Worm (Caenorhabditis elegans) whole organism, L1 larva: ENCODE results near the gene Y43F8B.22.
A peak's percentile ranks its signal among the peaks of the same experiment; 100 is the strongest.

Source experiments
- C04F5.9 ChIP-seq: sonication (generic microtip); optimal IDR thresholded peaks from 2 replicates; lab custom pipeline; 2016; ENCODE audit warnings: missing genetic modification characterization, missing compliant biosample characterization
- C16A3.4 ChIP-seq: fragments of 150-350 bp; optimal IDR thresholded peaks from 2 replicates; lab custom pipeline; 2014; ENCODE audit warnings: missing biosample characterization, missing genetic modification characterization
- C34B4.2 ChIP-seq: sonication (generic microtip); optimal IDR thresholded peaks from 2 replicates; lab custom pipeline; 2017; ENCODE audit warnings: mild to moderate bottlenecking, missing genetic modification characterization, missing compliant biosample characterization
- F16B12.6 ChIP-seq: fragments of 150-350 bp; optimal IDR thresholded peaks from 2 replicates; lab custom pipeline; 2014; ENCODE audit warnings: missing biosample characterization, missing genetic modification characterization
- Y116A8C.19 ChIP-seq: sonication (generic microtip); optimal IDR thresholded peaks from 2 replicates; lab custom pipeline; 2016; ENCODE audit warnings: missing compliant biosample characterization, missing genetic modification characterization, borderline replicate concordance
- aha-1 ChIP-seq: fragments of 150-350 bp; optimal IDR thresholded peaks from 2 replicates; lab custom pipeline; 2014; ENCODE audit warnings: missing biosample characterization, missing genetic modification characterization
- aly-2 ChIP-seq: fragments of 150-350 bp; optimal IDR thresholded peaks from 2 replicates; lab custom pipeline; 2014; ENCODE audit warnings: missing biosample characterization, missing genetic modification characterization
- blmp-1 ChIP-seq: fragments of 150-350 bp; optimal IDR thresholded peaks from 2 replicates; lab custom pipeline; 2014; ENCODE audit warnings: missing biosample characterization, missing genetic modification characterization
- ceh-63 ChIP-seq: fragments of 200-800 bp; sonication (Bioruptor generic); optimal IDR thresholded peaks from 2 replicates; lab custom pipeline; 2018; ENCODE audit warnings: mild to moderate bottlenecking, missing genetic modification characterization, missing compliant biosample characterization
- ceh-82 ChIP-seq, 3 experiments: fragments of 150-350 bp in 1 of 3; sonication (generic microtip) in 2 of 3; optimal IDR thresholded peaks; 2 replicates each; lab custom pipeline; 2014 to 2017; ENCODE audit warnings: missing biosample characterization in 3 of 3, missing genetic modification characterization in 3 of 3
- dpl-1 ChIP-seq, 3 experiments: fragments of 150-350 bp in 2 of 3; sonication (generic microtip) in 1 of 3; optimal IDR thresholded peaks; 2 replicates each; lab custom pipeline; 2014 to 2017; ENCODE audit warnings: missing biosample characterization in 3 of 3, missing genetic modification characterization in 3 of 3, missing genetic modification reagents in 3 of 3
- dsc-1 ChIP-seq: sonication (generic microtip); optimal IDR thresholded peaks from 2 replicates; lab custom pipeline; 2016; ENCODE audit warnings: mild to moderate bottlenecking, missing genetic modification characterization, missing compliant biosample characterization
- egl-13 ChIP-seq: sonication (generic microtip); optimal IDR thresholded peaks from 2 replicates; lab custom pipeline; 2016; ENCODE audit warnings: missing genotype, missing genetic modification reagents, missing genetic modification characterization, missing compliant biosample characterization
- elt-2 ChIP-seq: sonication (generic microtip); optimal IDR thresholded peaks from 2 replicates; lab custom pipeline; 2016; ENCODE audit warnings: missing genetic modification characterization, mild to moderate bottlenecking, inconsistent platforms, missing compliant biosample characterization, missing genetic modification reagents
- fkh-8 ChIP-seq: sonication (generic microtip); optimal IDR thresholded peaks from 2 replicates; lab custom pipeline; 2016; ENCODE audit warnings: mild to moderate bottlenecking, missing genetic modification characterization, missing compliant biosample characterization
- grh-1 ChIP-seq: fragments of 200-800 bp; sonication (Bioruptor generic); IDR thresholded peaks from 2 replicates; pipeline ENCODE4 v1.3.6; 2022; ENCODE audit warnings: missing genetic modification reagents, missing genetic modification characterization, missing compliant biosample characterization
- isw-1 ChIP-seq: fragments of 200-800 bp; sonication (Bioruptor generic); IDR thresholded peaks from 2 replicates; pipeline ENCODE4 v1.3.6; 2022; ENCODE audit warnings: missing genetic modification characterization, missing compliant biosample characterization
- jun-1 ChIP-seq: fragments of 150-350 bp; optimal IDR thresholded peaks from 2 replicates; lab custom pipeline; 2014; ENCODE audit warnings: missing biosample characterization, missing genetic modification reagents, missing genetic modification characterization
- lin-13 ChIP-seq: fragments of 150-350 bp; optimal IDR thresholded peaks from 2 replicates; lab custom pipeline; 2014; ENCODE audit warnings: missing biosample characterization, missing genetic modification reagents, missing genetic modification characterization
- lin-14 ChIP-seq: fragments of 200-800 bp; sonication (Bioruptor generic); optimal IDR thresholded peaks from 2 replicates; lab custom pipeline; 2018; ENCODE audit warnings: mild to moderate bottlenecking, missing genetic modification characterization, moderate library complexity, missing compliant biosample characterization
- lin-15B ChIP-seq: fragments of 150-350 bp; sonication (generic microtip); optimal IDR thresholded peaks from 3 replicates; lab custom pipeline; 2014; ENCODE audit warnings: missing biosample characterization, missing genetic modification characterization
- lin-35 ChIP-seq, 2 experiments: fragments of 150-350 bp; optimal IDR thresholded peaks; 2 replicates each; lab custom pipeline; 2014; ENCODE audit warnings: missing biosample characterization in 2 of 2, missing genetic modification characterization in 2 of 2, missing genetic modification reagents in 2 of 2
- lin-39 ChIP-seq: fragments of 150-350 bp; optimal IDR thresholded peaks from 2 replicates; lab custom pipeline; 2014; ENCODE audit warnings: missing biosample characterization, missing genetic modification reagents, missing genetic modification characterization
- lsy-2 ChIP-seq, 2 experiments: fragments of 150-350 bp; optimal IDR thresholded peaks; 2 replicates each; lab custom pipeline; 2014; ENCODE audit warnings: missing biosample characterization in 2 of 2, missing genetic modification characterization in 2 of 2
- mdl-1 ChIP-seq, 2 experiments: fragments of 150-350 bp; optimal IDR thresholded peaks; 2 replicates each; lab custom pipeline; 2014 to 2017; ENCODE audit warnings: missing biosample characterization in 2 of 2, missing genetic modification characterization in 2 of 2, inconsistent platforms in 1 of 2
- mep-1 ChIP-seq: fragments of 150-350 bp; optimal IDR thresholded peaks from 2 replicates; lab custom pipeline; 2014; ENCODE audit warnings: missing biosample characterization, missing genetic modification characterization
- nhr-237 ChIP-seq: fragments of 150-350 bp; optimal IDR thresholded peaks from 2 replicates; lab custom pipeline; 2014; ENCODE audit warnings: missing biosample characterization, missing genetic modification characterization
- nhr-28 ChIP-seq: fragments of 150-350 bp; optimal IDR thresholded peaks from 2 replicates; lab custom pipeline; 2014; ENCODE audit warnings: missing biosample characterization, missing genetic modification characterization
- nhr-47 ChIP-seq: sonication (generic microtip); optimal IDR thresholded peaks from 2 replicates; lab custom pipeline; 2016; ENCODE audit warnings: mild to moderate bottlenecking, missing genetic modification characterization, moderate library complexity, missing compliant biosample characterization
- nhr-77 ChIP-seq: fragments of 150-350 bp; optimal IDR thresholded peaks from 2 replicates; lab custom pipeline; 2014; ENCODE audit warnings: missing biosample characterization, missing genetic modification characterization
- pag-3 ChIP-seq: sonication (generic microtip); optimal IDR thresholded peaks from 2 replicates; lab custom pipeline; 2017; ENCODE audit warnings: missing genetic modification characterization, mild to moderate bottlenecking, missing compliant biosample characterization, antibody characterized with exemption, borderline replicate concordance; ENCODE audit not compliant: insufficient read depth
- pax-3 ChIP-seq: fragments of 200-800 bp; sonication (Bioruptor generic); optimal IDR thresholded peaks from 2 replicates; lab custom pipeline; 2018; ENCODE audit warnings: mild to moderate bottlenecking, missing genetic modification characterization, moderate library complexity, missing compliant biosample characterization
- pqm-1 ChIP-seq: sonication (generic microtip); optimal IDR thresholded peaks from 3 replicates; lab custom pipeline; 2017; ENCODE audit warnings: missing biosample characterization, missing genetic modification characterization
- rnt-1 ChIP-seq: sonication (generic microtip); optimal IDR thresholded peaks from 2 replicates; lab custom pipeline; 2016; ENCODE audit warnings: mild to moderate bottlenecking, missing genetic modification characterization, moderate library complexity, missing compliant biosample characterization
- snu-23 ChIP-seq: sonication (generic microtip); optimal IDR thresholded peaks from 2 replicates; lab custom pipeline; 2016; ENCODE audit warnings: missing genetic modification characterization, missing compliant biosample characterization
- sup-37 ChIP-seq: fragments of 200-800 bp; sonication (Bioruptor generic); optimal IDR thresholded peaks from 2 replicates; lab custom pipeline; 2018; ENCODE audit warnings: mild to moderate bottlenecking, missing genetic modification characterization, missing compliant biosample characterization
- swsn-7 ChIP-seq: sonication (generic microtip); optimal IDR thresholded peaks from 2 replicates; lab custom pipeline; 2016; ENCODE audit warnings: missing genetic modification characterization, missing compliant biosample characterization
- unc-130 ChIP-seq: fragments of 150-350 bp; optimal IDR thresholded peaks from 2 replicates; lab custom pipeline; 2017; ENCODE audit warnings: missing biosample characterization, missing genetic modification characterization, inconsistent platforms
- unc-30 ChIP-seq: sonication (generic microtip); optimal IDR thresholded peaks from 2 replicates; lab custom pipeline; 2017; ENCODE audit warnings: missing biosample characterization, missing genetic modification characterization
- unc-62 ChIP-seq: fragments of 150-350 bp; optimal IDR thresholded peaks from 2 replicates; lab custom pipeline; 2014; ENCODE audit warnings: missing biosample characterization, missing genetic modification reagents, missing genetic modification characterization
- zip-4 ChIP-seq: fragments of 200-800 bp; sonication (Bioruptor generic); optimal IDR thresholded peaks from 2 replicates; lab custom pipeline; 2018; ENCODE audit warnings: mild to moderate bottlenecking, missing genetic modification characterization, moderate library complexity, missing compliant biosample characterization

Gene Y43F8B.22

DNA sequence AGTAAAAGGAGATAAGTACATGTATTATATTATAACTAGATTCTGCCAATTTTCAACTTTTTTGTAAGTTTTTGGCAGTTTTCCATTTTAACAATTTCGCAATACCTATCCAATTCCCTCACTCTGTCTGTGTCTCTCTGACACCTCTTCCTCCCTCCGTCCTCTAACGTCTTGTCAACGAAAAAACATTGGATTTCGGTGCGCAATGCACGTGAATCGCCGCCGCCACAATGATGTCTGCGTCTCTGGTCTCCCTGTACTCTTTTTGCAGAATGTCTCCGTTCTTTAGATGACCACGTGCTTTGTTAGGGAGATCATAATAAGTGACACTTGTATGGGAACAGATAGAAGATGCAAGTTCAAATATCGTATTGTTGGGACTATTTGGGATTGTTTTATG is 46.5 kb downstream of the Y43F8B.22 start (continued):
- TF ChIP-seq dpl-1 (GFP tag; optimal IDR thresholded peaks at IDR 0.05; lab: Kevin White, UChicago) (peak; percentile 65 to 68 (median 67)), dsc-1 (tag; lab: Kevin White, UChicago) (peak; percentile 83), egl-13 (tag; lab: Kevin White, UChicago) (peak; percentile 65), aha-1 (peak; percentile 75), snu-23 (GFP tag; lab: Kevin White, UChicago) (peak; percentile 98), pag-3 (tag; lab: Kevin White, UChicago) (no peak), elt-2 (tag; lab: Kevin White, UChicago) (peak; percentile 52), F16B12.6 (tag; lab: Kevin White, UChicago) (no peak), nhr-77 (tag; lab: Kevin White, UChicago) (peak; percentile 92), unc-130 (tag; lab: Kevin White, UChicago) (peak; percentile 81), lin-13 (GFP tag; lab: Kevin White, UChicago) (peak; percentile 87), nhr-28 (no peak), jun-1 (peak; percentile 94), lin-15B (no peak), lsy-2 (tag; optimal IDR thresholded peaks at IDR 0.05; lab: Kevin White, UChicago) (peak; percentile 88 to 91), zip-4 (peak; percentile 99), nhr-47 (tag; lab: Kevin White, UChicago) (peak; percentile 96), ceh-82 (tag; optimal IDR thresholded peaks at IDR 0.05; lab: Kevin White, UChicago) (peak; percentile 72 to 89 (median 88)), grh-1 (GFP tag; lab: Robert Waterston, UW) (peak; percentile 90), C04F5.9 (tag; lab: Kevin White, UChicago) (peak; percentile 75), sup-37 (GFP tag; lab: Kevin White, UChicago) (peak; percentile 75), C16A3.4 (tag; lab: Kevin White, UChicago) (peak; percentile 93), pax-3 (tag; lab: Kevin White, UChicago) (peak; percentile 89), swsn-7 (tag; lab: Kevin White, UChicago) (peak; percentile 94), aly-2 (no peak), Y116A8C.19 (tag; lab: Kevin White, UChicago) (no peak), rnt-1 (tag; lab: Kevin White, UChicago) (peak; percentile 90), unc-30 (tag; lab: Kevin White, UChicago) (no peak), lin-35 (GFP tag; optimal IDR thresholded peaks at IDR 0.05; lab: Kevin White, UChicago) (peak; percentile 66 to 90), unc-62 (no peak), nhr-237 (tag; lab: Kevin White, UChicago) (peak; percentile 86), lin-39 (tag; lab: Kevin White, UChicago) (peak; percentile 43), isw-1 (peak; percentile 73), ceh-63 (no peak), blmp-1 (peak; percentile 94), C34B4.2 (tag; lab: Kevin White, UChicago) (no peak), mep-1 (tag; lab: Kevin White, UChicago) (peak; percentile 97), pqm-1 (tag; lab: Kevin White, UChicago) (no peak), mdl-1 (tag; optimal IDR thresholded peaks at IDR 0.05; lab: Kevin White, UChicago) (peak; percentile 95 to 100)

DNA sequence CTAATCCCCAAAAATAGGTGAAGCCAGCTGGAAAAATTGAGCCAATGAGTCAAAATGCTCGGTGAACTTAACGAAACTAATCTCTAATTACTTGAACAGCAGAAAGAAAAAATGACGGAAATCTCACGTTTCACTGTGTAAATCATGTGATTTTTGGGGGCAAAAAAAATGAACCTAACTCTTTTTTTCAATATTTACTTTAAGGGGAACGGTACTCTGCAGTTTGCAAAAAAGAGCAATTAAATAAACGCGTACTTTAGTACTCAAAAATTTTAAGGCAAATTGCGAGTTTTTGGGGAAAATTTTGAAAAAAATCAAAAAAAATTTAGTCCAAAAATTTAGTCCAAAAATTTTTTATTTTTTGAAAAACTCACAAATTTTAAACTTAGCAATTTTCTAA is 48.4 kb downstream of the Y43F8B.22 start:
- no peak for TF ChIP-seq pqm-1 (tag; lab: Kevin White, UChicago)
- TF ChIP-seq lin-14 (GFP tag; lab: Kevin White, UChicago) = peak; percentile 36
- TF ChIP-seq fkh-8 (tag; lab: Kevin White, UChicago) = peak; percentile 22
- TF ChIP-seq, all 84 proteins: peak for 2
